Worm (Caenorhabditis elegans): ENCODE data around the gene plc-3.

plc-3 gene

ce11 chrII:10200759-10201158 lies 21.9 kb upstream of the plc-3 start, which contains the start of gene arv-1 (continued):
- no peak for TF ChIP-seq sdz-12 (GFP tag; optimal IDR thresholded peaks at IDR 0.05)
- TF ChIP-seq nhr-111 (GFP tag; optimal IDR thresholded peaks at IDR 0.05), result no peak
- no peak for TF ChIP-seq F10B5.3 (tag; optimal IDR thresholded peaks at IDR 0.05)
- no peak for TF ChIP-seq dmd-8 (GFP tag; IDR thresholded peaks at IDR 0.05)
- TF ChIP-seq egl-43 (GFP tag; IDR thresholded peaks at IDR 0.05), result no peak
- TF ChIP-seq nhr-28 (tag; optimal IDR thresholded peaks at IDR 0.05), result peak; percentile 72
- no peak for TF ChIP-seq ztf-11 (tag; optimal IDR thresholded peaks at IDR 0.05)
- no peak for TF ChIP-seq egl-27 (tag; optimal IDR thresholded peaks at IDR 0.05)
- no peak for TF ChIP-seq spr-1 (tag; optimal IDR thresholded peaks at IDR 0.05)
- no peak for TF ChIP-seq ceh-44 (GFP tag; IDR thresholded peaks at IDR 0.05)
- TF ChIP-seq ceh-28 (tag; optimal IDR thresholded peaks at IDR 0.05), result no peak
- TF ChIP-seq mxl-3 (GFP tag; optimal IDR thresholded peaks at IDR 0.05), result no peak
- peak; percentile 38 for TF ChIP-seq mep-1 (tag; optimal IDR thresholded peaks at IDR 0.05)
- no peak for TF ChIP-seq ceh-32 (tag; optimal IDR thresholded peaks at IDR 0.05; ENCODE audit: poor library complexity)
- TF ChIP-seq nhr-42 (GFP tag; IDR thresholded peaks at IDR 0.05), result no peak
- TF ChIP-seq lim-7 (GFP tag; IDR thresholded peaks at IDR 0.05), result no peak
- no peak for TF ChIP-seq duxl-1 (tag; optimal IDR thresholded peaks at IDR 0.05; ENCODE audit: poor library complexity)
- TF ChIP-seq vab-7 (GFP tag; IDR thresholded peaks at IDR 0.05), result no peak
- no peak for TF ChIP-seq lin-1 (GFP tag; IDR thresholded peaks at IDR 0.05)
- no peak for TF ChIP-seq dmd-9 (GFP tag; IDR thresholded peaks at IDR 0.05)
- TF ChIP-seq nhr-11 (tag; optimal IDR thresholded peaks at IDR 0.05), result peak; percentile 52
- TF ChIP-seq snpc-1.2 (GFP tag; IDR thresholded peaks at IDR 0.05), result no peak
- TF ChIP-seq lin-15B (tag; optimal IDR thresholded peaks at IDR 0.05), result no peak
- TF ChIP-seq Y5F2A.4 (GFP tag; optimal IDR thresholded peaks at IDR 0.05), result no peak
- no peak for TF ChIP-seq tra-1 (GFP tag; IDR thresholded peaks at IDR 0.05)
- TF ChIP-seq nhr-6 (tag; optimal IDR thresholded peaks at IDR 0.05), result peak; percentile 43
- no peak for TF ChIP-seq madf-5 (GFP tag; IDR thresholded peaks at IDR 0.05)
- TF ChIP-seq lsy-2 (tag; optimal IDR thresholded peaks at IDR 0.05), result peak in 1 of 2 experiments; percentile 91
- TF ChIP-seq ZK337.2 (GFP tag; IDR thresholded peaks at IDR 0.05), result no peak
- no peak for TF ChIP-seq nhr-10 (tag; optimal IDR thresholded peaks at IDR 0.05)
- TF ChIP-seq dmd-6 (GFP tag; IDR thresholded peaks at IDR 0.05), result peak; percentile 30; the same call in 1 of the 2 replicates
- TF ChIP-seq hmg-1.1 (GFP tag; IDR thresholded peaks at IDR 0.05), result no peak
- TF ChIP-seq unc-39 (tag; optimal IDR thresholded peaks at IDR 0.05), result no peak
- TF ChIP-seq nhr-102 (tag; optimal IDR thresholded peaks at IDR 0.05), result peak; percentile 24
- no peak for TF ChIP-seq zfp-2 (tag; optimal IDR thresholded peaks at IDR 0.05)
- peak; percentile 57 for TF ChIP-seq dve-1 (tag; optimal IDR thresholded peaks at IDR 0.05; ENCODE audit: insufficient read depth)
- peak; percentile 59 for TF ChIP-seq dpl-1 (GFP tag; optimal IDR thresholded peaks at IDR 0.05)
- no peak for TF ChIP-seq zfp-3 (GFP tag; conservative IDR thresholded peaks at IDR 0.05)
- no peak for TF ChIP-seq cey-2 (tag; optimal IDR thresholded peaks at IDR 0.05; ENCODE audit: borderline replicate concordance, insufficient read depth)
- TF ChIP-seq arid-1 (GFP tag; conservative IDR thresholded peaks at IDR 0.05), result no peak
- TF ChIP-seq hlh-11 (tag; optimal IDR thresholded peaks at IDR 0.05), result no peak
- TF ChIP-seq ZK546.5 (tag; optimal IDR thresholded peaks at IDR 0.05), result no peak
- no peak for TF ChIP-seq snpc-4 (tag; optimal IDR thresholded peaks at IDR 0.05)
- TF ChIP-seq F26F4.8 (GFP tag; conservative IDR thresholded peaks at IDR 0.05), result no peak
- no peak for TF ChIP-seq ceh-82 (tag; optimal IDR thresholded peaks at IDR 0.05)
- TF ChIP-seq F37D6.2 (tag; optimal IDR thresholded peaks at IDR 0.05), result no peak
- peak; percentile 30 for TF ChIP-seq aha-1 (tag)
- TF ChIP-seq nhr-25 (tag; optimal IDR thresholded peaks at IDR 0.05; ENCODE audit: borderline replicate concordance, insufficient read depth), result no peak
- no peak for TF ChIP-seq mxl-2 (GFP tag; conservative IDR thresholded peaks at IDR 0.05)
- no peak for TF ChIP-seq daf-16 (GFP tag; optimal IDR thresholded peaks at IDR 0.05)
- TF ChIP-seq daf-16 (tag; optimal IDR thresholded peaks at IDR 0.05), result peak; percentile 31
- peak; percentile 74 for TF ChIP-seq T20F7.1 (GFP tag; optimal IDR thresholded peaks at IDR 0.05)

Data from whole organism, L4 larva.